Fruit fly (Drosophila melanogaster): Measurements from ENCODE around the gene CG8852.

CG8852 gene

DNA sequence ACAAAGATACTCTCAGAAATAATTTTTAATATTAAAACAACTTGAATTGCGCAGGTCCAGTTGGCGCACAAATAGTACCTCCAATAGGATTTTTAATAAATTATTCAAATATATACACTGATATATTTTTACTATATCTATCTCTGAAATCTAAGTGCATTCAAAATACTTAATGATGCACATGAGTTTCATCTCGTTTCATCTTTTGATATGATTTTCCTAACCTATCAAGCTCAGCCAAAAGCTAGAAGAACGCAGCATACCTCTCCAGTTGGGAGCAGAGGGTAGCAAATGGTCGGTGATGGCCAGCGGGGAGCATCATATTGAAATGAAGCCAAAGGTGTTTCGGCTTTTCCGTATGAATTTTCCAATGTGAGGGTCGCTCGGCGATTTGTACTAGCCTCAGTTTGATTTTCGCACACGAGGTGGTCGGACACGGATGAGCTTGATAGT lies at the start of gene CG8852:
Gene CG8852, plus strand, starts transcription at position 403 of the 453 bp plus-strand sequence.
- TF ChIP-seq CTCF (optimal IDR thresholded peaks at IDR 0.05): no peak
- no peak for TF ChIP-seq CG8478 (optimal IDR thresholded peaks at IDR 0.05)

DNA sequence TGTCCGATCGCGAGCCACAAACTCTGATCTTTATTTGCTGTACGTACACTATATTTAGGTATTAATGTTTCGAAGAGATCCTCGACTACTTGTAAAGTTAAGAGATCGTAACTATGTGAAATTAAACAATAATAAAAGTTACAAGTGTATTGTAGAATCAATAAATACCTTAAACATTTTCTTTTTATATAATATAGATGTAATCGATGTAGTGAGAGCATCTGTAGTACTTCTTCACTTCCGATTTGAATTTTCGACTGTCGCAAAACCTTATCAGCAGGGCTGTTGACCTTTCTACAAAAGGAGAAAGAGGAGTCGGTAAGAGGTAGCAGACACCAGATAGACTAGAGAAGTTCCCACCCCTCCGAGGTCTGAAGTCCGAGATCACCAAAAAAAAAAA lies 49.8 kb upstream of the CG8852 start:
- TF ChIP-seq CG8478 (optimal IDR thresholded peaks at IDR 0.05): no peak
- no peak for TF ChIP-seq CTCF (optimal IDR thresholded peaks at IDR 0.05)

DNA sequence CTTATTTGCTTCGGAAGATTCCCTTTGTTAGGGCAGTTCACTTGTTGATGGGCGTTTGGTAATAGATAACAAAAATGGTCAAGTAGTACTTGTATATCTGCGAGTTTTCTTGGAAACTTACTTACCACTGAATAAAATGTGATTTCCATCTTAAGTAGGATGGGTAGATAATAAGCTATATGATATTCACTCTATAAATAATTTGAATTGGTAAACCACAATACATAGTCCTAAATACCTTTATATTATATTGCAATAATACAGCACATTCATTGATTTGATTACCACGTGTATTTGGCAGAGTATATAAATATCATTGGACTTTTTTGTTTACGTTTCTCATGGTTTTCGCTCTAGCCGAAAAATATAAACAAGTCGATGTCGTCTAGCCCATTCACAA lies 49.0 kb upstream of the CG8852 start:
- TF ChIP-seq CG8478 (optimal IDR thresholded peaks at IDR 0.05): no peak
- TF ChIP-seq CTCF (optimal IDR thresholded peaks at IDR 0.05): no peak

DNA sequence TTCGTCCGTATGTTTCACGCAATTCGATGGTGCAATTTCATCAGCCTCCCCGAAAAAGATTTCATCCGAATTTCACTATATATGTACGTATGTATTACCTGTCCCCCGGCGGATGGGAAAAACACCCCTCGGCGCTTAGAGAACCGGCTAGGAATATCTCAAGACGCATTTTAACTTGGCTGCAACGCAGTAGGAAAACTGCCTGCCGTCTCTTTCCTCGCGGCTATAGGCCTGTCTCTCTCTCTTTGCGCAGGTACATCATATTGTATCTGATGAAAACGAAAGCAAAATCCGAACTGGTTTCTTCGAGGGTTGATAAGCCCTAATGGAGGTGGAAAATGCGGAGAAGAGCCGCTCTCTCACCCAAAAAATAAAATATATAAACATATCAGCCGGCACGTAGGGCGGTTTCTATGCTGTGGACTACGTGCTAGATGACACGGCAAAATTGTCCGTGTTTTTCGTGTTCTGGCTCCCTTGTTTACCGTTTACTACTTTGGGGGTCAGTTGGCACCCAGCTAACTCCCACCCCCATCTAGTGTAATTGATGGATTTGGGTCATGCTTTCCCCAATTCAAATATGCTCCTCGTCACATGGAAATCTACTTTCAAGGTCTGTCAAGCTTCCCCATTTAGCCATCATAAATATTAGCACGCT lies 48.4 kb upstream of the CG8852 start:
- TF ChIP-seq CG8478 (optimal IDR thresholded peaks at IDR 0.05) (no peak), CTCF (optimal IDR thresholded peaks at IDR 0.05) (no peak)

DNA sequence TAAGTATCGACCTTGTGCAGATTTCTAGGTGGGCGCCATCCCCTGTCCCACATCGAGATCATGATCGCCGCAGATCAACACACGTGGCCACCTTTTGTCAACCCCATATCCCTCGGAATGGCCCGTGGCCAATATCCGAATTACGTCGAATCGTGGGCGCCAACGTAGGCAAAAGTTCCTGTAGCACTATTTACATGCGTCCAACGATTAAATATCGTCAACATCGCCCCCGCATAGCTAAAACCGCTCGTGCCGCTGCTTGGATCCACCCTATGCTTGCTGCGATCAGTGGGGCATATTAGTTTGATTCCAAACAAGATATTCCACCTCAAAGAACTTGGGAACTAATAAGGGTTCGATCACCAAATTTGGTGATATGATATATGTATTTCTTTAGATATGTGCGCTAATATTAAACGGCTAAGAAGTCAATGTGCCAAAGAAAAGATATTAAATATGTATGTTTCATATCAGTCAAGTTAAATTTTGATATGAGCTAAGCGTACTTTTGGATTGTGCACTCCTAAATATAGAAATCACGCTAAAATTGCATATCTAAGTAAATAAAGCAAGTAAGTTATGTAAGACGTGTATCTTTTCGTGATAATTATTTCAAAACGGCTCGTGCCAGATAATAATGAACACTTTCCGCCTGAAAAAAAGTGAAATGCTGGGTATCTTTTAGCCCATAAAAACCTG lies 47.7 kb upstream of the CG8852 start:
- no peak for TF ChIP-seq CTCF (optimal IDR thresholded peaks at IDR 0.05)
- TF ChIP-seq CG8478 (optimal IDR thresholded peaks at IDR 0.05): no peak

DNA sequence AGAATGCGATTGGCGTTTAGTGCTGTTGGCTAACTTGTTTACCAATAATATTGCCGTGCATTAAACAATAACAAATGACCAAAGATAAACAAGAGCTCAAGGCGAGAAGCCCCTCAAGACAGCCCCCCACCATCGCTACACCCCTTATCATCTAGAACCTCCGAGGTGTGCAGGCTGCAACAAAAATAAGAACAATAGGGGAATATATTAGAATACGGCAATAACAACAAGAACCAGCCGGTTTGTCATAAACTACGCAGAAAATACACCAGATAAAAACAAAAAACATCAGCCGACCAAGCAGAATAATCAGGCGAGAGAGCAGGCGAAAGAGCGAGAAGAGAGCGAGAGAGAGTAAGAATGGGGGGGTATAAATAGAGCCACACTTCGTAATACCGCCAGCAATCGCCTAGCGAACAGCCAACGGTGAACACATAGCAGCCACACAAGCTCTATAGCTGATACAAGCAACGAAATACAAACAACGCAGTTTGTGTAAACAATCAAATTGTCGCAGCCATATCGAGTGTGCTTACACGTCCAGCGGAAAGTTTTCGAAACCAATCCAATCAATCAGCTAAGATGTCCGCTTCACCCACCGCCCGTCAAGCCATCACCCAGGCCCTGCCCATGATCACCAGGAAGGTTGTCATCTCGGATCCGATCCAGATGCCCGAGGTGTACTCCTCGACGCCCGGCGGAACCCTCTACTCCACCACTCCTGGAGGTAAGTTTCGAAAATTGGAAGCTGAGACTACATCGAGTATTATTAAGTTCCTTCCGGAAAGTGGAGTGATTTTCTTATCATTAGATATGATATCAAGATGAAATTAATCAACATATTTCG lies 46.7 kb upstream of the CG8852 start, which contains the start of gene Thor:
Gene Thor, plus strand, starts transcription at position 401 of the 847 bp plus-strand sequence.
- TF ChIP-seq CG8478 (optimal IDR thresholded peaks at IDR 0.05) (no peak), CTCF (optimal IDR thresholded peaks at IDR 0.05) (no peak)

DNA sequence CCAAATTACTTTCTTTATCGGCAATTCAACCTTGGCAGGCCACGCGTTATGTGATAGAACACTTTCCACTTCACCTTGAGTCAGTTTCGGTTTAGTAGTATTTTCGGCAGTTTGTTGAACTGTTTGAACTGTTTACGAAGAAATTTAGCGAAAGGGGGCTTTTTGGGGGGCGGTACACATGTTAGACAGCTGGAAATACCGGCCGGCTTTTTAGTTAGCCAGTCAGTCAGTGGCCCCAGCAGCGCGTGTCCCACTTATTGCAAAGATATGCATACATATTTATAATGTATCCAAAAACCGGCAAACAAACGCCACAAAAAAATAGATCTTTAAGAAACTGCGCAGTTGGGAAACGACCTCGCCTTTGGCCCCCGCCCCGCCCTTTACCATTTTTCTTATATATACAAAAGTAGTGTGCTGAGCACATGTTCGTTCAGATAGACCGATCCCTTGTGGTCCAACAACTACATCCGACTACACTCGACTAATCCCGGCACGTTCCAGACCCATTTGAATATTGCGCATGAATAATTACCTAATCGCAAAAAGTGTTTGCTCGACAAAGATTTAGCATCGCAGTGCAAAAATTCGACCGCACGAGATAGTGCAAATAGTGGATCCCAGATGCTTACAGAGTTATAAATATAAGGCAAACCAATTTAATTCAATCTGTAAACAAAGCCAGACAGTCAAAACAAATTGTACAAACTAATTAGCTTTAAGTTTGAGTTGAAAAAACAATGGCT lies 45.1 kb upstream of the CG8852 start:
- TF ChIP-seq CTCF (optimal IDR thresholded peaks at IDR 0.05) (no peak), CG8478 (optimal IDR thresholded peaks at IDR 0.05) (no peak)

DNA sequence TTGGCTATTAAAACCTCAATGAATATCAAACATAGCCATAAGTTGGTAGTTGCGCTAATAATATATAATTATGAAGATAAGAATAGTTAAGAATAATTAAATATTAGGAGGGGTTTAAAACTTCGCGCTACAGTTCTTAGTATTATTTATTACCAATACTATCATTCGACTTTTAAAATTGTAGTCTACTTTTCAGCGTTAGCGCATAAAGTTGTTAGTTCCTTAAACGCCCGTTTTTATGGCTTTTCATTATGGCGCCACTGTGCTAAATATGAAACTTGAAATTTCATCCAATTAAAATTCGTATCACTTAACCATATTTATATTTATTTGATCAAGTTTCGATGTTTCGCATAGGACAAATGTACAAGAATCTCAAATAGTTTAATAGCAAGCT lies 44.5 kb upstream of the CG8852 start:
- TF ChIP-seq CG8478 (optimal IDR thresholded peaks at IDR 0.05) (no peak), CTCF (optimal IDR thresholded peaks at IDR 0.05) (peak; percentile 67 to 89)

DNA sequence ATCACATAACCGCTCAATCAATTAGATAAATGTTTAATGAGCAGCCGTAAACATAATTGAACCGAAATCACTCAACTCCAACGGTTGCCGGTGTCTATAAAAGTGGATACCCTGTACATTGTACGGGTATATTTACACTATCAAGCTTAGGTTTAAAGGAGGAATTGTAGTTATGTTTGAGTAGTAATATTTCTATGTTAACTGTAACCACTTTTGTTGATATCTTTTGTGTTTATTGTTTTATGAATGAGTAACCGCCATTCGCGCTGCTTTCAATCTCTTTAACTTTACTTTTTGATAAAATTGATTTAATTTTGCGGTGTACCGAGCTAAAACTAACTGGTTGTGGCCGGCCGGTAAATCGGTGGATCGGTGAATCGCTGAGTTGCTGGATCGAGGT lies 42.9 kb upstream of the CG8852 start:
- TF ChIP-seq CG8478 (optimal IDR thresholded peaks at IDR 0.05): no peak
- TF ChIP-seq CTCF (optimal IDR thresholded peaks at IDR 0.05): no peak

DNA sequence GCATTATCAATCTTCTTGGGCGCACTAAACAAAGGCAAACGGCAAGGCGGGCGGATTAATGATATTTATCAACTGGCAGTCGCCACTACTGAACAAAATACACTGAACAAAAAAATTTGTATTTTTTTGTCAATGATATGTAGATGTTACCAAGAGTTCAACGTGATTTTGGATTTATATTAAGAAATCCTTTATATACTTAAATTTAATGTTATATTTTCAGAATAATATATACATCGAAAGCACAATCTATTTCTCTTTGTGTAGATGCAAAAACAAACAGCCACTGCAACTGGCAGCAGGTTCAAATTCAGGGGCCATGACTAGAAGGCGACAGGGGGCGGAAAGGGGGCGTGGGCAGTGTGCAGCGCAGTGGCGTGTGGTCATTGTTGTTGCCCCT lies 42.2 kb upstream of the CG8852 start:
- TF ChIP-seq CTCF (optimal IDR thresholded peaks at IDR 0.05) (no peak), CG8478 (optimal IDR thresholded peaks at IDR 0.05) (no peak)

DNA sequence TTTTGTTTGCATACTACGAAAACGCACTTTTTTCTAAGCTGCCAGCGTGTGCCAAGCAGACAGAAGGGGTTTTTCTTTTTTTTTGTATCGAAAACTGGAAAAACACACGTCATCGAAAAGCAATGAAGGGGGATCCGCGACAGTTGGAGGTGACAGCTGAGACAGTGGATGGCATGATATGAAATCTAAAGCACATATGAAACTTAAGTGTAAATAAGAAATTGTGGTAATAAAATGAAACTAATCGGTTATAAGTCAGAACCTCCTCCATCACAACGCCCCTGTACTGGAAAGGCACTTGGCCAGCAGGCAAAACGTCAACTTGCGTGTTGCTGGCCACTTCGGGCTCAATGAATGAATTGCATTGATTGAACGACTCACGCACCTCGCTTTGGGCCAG lies 41.3 kb upstream of the CG8852 start:
- no peak for TF ChIP-seq CG8478 (optimal IDR thresholded peaks at IDR 0.05)
- no peak for TF ChIP-seq CTCF (optimal IDR thresholded peaks at IDR 0.05)

DNA sequence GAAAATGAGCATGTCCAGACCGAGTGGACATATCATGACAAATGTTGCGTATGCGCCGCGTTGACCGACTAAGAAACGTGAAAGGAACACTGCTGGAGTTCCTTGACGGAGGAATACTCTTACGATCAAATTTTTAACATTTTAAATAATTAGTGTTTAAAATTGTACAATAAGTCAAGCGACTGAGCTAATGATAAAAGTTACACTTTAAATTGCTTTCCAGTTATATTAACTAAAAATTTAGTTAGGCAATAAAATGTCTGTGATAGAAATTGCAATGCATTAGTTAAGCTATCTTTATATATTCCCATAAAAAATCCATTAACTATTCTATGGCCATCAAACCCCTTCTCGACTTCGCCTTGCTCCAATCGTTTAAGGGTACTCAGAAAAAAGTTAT lies 40.2 kb upstream of the CG8852 start:
- TF ChIP-seq CG8478 (optimal IDR thresholded peaks at IDR 0.05) (no peak), CTCF (optimal IDR thresholded peaks at IDR 0.05) (no peak)

DNA sequence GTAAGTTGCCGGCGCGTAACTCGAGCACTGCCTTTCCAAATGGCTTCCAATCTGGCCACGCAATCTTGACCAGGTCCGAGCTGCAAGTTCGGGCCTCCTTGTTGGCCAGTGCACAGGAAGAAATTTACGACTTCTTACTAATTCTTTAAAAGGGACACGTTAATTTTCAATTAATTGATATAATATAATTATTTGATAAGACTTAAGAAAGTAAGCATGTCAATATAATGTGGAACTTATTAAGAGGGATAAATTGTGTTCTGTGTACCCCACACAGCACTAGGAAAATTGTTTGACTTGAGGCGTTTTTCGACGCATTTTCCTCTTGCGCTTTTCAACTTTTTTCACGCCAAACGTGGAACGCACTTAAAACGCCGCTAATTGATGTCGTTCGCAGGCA lies 39.4 kb upstream of the CG8852 start:
- TF ChIP-seq CTCF (optimal IDR thresholded peaks at IDR 0.05) (no peak), CG8478 (optimal IDR thresholded peaks at IDR 0.05) (no peak)

DNA sequence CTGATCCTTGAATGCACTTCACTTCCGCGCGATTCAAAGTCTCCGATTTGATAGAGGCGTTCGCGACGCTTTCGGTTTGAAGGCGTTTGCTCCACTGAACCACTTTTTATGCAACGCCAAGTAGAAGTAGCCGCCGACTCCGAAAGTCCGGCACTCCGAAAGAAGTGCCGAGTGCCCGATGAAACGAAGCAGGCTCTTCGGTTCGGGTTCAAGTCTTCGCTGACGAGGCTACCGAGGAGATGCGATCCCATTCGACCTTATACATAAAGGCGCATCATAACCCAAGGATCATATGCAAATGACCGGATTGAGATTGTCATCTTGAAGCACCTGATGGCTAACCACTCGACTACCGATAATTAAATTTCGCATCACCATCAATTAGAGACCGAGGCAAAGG lies 34.0 kb upstream of the CG8852 start, which contains the start of gene CG15414:
Gene CG15414, minus strand, starts transcription at position 101 of the 400 bp plus-strand sequence.
- no peak for TF ChIP-seq CG8478 (optimal IDR thresholded peaks at IDR 0.05)
- TF ChIP-seq CTCF (optimal IDR thresholded peaks at IDR 0.05): peak; percentile 22 to 31

DNA sequence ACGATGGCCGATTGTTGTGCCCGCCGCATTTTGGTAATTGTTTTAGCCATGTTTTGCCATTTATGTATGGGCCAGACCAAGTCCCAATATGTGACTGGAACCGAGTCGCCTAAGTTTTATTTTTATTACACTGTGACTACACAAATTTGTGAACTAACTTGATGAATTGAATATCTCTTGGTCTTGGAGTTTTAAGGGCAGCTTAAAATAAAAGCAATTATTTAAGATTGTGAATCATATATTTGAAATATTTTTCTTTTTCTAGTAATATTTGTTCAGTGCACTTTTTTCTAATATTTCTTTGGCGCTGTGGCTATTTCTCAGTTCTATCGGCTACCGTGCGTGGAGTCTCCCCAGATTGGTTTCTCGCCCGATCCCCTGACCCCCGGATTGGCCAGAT lies 31.5 kb upstream of the CG8852 start:
- TF ChIP-seq CG8478 (optimal IDR thresholded peaks at IDR 0.05): no peak
- TF ChIP-seq CTCF (optimal IDR thresholded peaks at IDR 0.05): no peak
